Fruit fly (Drosophila melanogaster): ENCODE results near the gene pzg.

The pzg gene

dm6 chr3L:21279876-21280566, 5.9 kb upstream of the pzg start, which contains the start of gene AcCoAS (continued):
- TF ChIP-seq CG12155 (GFP tag; optimal IDR thresholded peaks at IDR 0.05): peak; percentile 25
- no peak for TF ChIP-seq br (optimal IDR thresholded peaks at IDR 0.05)
- TF ChIP-seq CG33213 (GFP tag; optimal IDR thresholded peaks at IDR 0.05): no peak
- TF ChIP-seq mirr (GFP tag; optimal IDR thresholded peaks at IDR 0.05): peak; percentile 82
- no peak for TF ChIP-seq Opbp (GFP tag; IDR thresholded peaks at IDR 0.05; ENCODE audit: partially characterized antibody)
- TF ChIP-seq pum (GFP tag; optimal IDR thresholded peaks at IDR 0.05): no peak
- peak; percentile 44 for TF ChIP-seq HmgZ (tag; optimal IDR thresholded peaks at IDR 0.05)
- peak; percentile 91 for TF ChIP-seq grn (GFP tag; optimal IDR thresholded peaks at IDR 0.05)
- TF ChIP-seq sna (GFP tag; IDR thresholded peaks at IDR 0.05; ENCODE audit: partially characterized antibody): peak; percentile 45; the same call in 1 of the 2 replicates
- TF ChIP-seq shn (GFP tag; optimal IDR thresholded peaks at IDR 0.05): no peak
- TF ChIP-seq NC2β (GFP tag; optimal IDR thresholded peaks at IDR 0.05): no peak
- TF ChIP-seq CG7556 (GFP tag; optimal IDR thresholded peaks at IDR 0.05): peak; percentile 32
- TF ChIP-seq CG13287 (GFP tag; IDR thresholded peaks at IDR 0.05; ENCODE audit: partially characterized antibody): peak; percentile 44; the same call in 1 of the 2 replicates
- TF ChIP-seq CG12104 (GFP tag; optimal IDR thresholded peaks at IDR 0.05): no peak
- 0 out of 3 replicates have a peak, but pooled peaks have one; percentile 59 for TF ChIP-seq CG11456 (GFP tag; IDR thresholded peaks at IDR 0.05)
- no peak for TF ChIP-seq CG3995 (GFP tag; optimal IDR thresholded peaks at IDR 0.05)
- TF ChIP-seq otp (GFP tag; IDR thresholded peaks at IDR 0.05): no peak; the same call in 2 of the 3 replicates
- no peak for TF ChIP-seq sr (GFP tag; IDR thresholded peaks at IDR 0.05)
- TF ChIP-seq Gug (GFP tag; IDR thresholded peaks at IDR 0.05): no peak
- TF ChIP-seq luna (GFP tag; optimal IDR thresholded peaks at IDR 0.05): no peak
- TF ChIP-seq Abd-B (GFP tag; optimal IDR thresholded peaks at IDR 0.05): no peak
- TF ChIP-seq Rx (GFP tag; IDR thresholded peaks at IDR 0.05): no peak
- peak; percentile 31 for TF ChIP-seq CG1233 (GFP tag; optimal IDR thresholded peaks at IDR 0.05)
- peak; percentile 56; the same call in 1 of the 2 replicates for TF ChIP-seq CG9932 (GFP tag; IDR thresholded peaks at IDR 0.05)
- TF ChIP-seq gt (GFP tag; IDR thresholded peaks at IDR 0.05): no peak
- peak; percentile 96 for TF ChIP-seq CG34376 (GFP tag; optimal IDR thresholded peaks at IDR 0.05)
- peak; percentile 79 for TF ChIP-seq ftz-f1 (GFP tag; optimal IDR thresholded peaks at IDR 0.05)
- no peak for TF ChIP-seq pb (GFP tag; optimal IDR thresholded peaks at IDR 0.05)
- TF ChIP-seq lmd (GFP tag; IDR thresholded peaks at IDR 0.05): no peak
- peak; percentile 97 for TF ChIP-seq CG7987 (GFP tag; optimal IDR thresholded peaks at IDR 0.05)
- no peak for TF ChIP-seq Neu2 (GFP tag; optimal IDR thresholded peaks at IDR 0.05; ENCODE audit: borderline replicate concordance)
- no peak for TF ChIP-seq fd64A (GFP tag; optimal IDR thresholded peaks at IDR 0.05)
- no peak for TF ChIP-seq CG18476 (GFP tag; optimal IDR thresholded peaks at IDR 0.05)
- TF ChIP-seq CG15269 (tag; optimal IDR thresholded peaks at IDR 0.05): peak; percentile 33
- TF ChIP-seq Mes4 (GFP tag; optimal IDR thresholded peaks at IDR 0.05): no peak
- TF ChIP-seq Hand (GFP tag; optimal IDR thresholded peaks at IDR 0.05): peak; percentile 73
- peak; percentile 64 for TF ChIP-seq ERR (GFP tag; optimal IDR thresholded peaks at IDR 0.05)
- TF ChIP-seq tgo (GFP tag; IDR thresholded peaks at IDR 0.05): no peak; the same call in 2 of the 3 replicates
- no peak for TF ChIP-seq CG1647 (GFP tag; optimal IDR thresholded peaks at IDR 0.05)
- peak; percentile 10 for TF ChIP-seq Dek (tag; optimal IDR thresholded peaks at IDR 0.05)
- TF ChIP-seq sisA (GFP tag; IDR thresholded peaks at IDR 0.05): no peak
- no peak for TF ChIP-seq CG7963 (GFP tag; IDR thresholded peaks at IDR 0.05; ENCODE audit: partially characterized antibody)
- TF ChIP-seq CG16815 (GFP tag; optimal IDR thresholded peaks at IDR 0.05): no peak
- no peak for TF ChIP-seq CG6272 (GFP tag; IDR thresholded peaks at IDR 0.05)
- no peak for TF ChIP-seq CG11093 (GFP tag; IDR thresholded peaks at IDR 0.05)
- TF ChIP-seq CG15696 (tag; optimal IDR thresholded peaks at IDR 0.05): no peak
- no peak for TF ChIP-seq row (GFP tag; IDR thresholded peaks at IDR 0.05)
- no peak for TF ChIP-seq CG10267 (tag; optimal IDR thresholded peaks at IDR 0.05)
- TF ChIP-seq lola (GFP tag; optimal IDR thresholded peaks at IDR 0.05): no peak
- TF ChIP-seq CG10565 (GFP tag; optimal IDR thresholded peaks at IDR 0.05): no peak

Measured in whole organism, embryonic.